Worm (Caenorhabditis elegans) whole organism, L4 larva: Measurements from ENCODE around the gene F20B6.9.

Experiments used
- D1046.2 ChIP-seq: fragments of 200-800 bp; sonication (Bioruptor generic); IDR thresholded peaks from 2 replicates; pipeline ENCODE4 v1.3.6; 2022; ENCODE audit warnings: missing genetic modification characterization, missing compliant biosample characterization
- F44E2.7 ChIP-seq: fragments of 200-800 bp; sonication (Bioruptor generic); IDR thresholded peaks from 2 replicates; pipeline ENCODE4 v2.1.2; 2022; ENCODE audit warnings: missing genetic modification characterization, missing compliant biosample characterization
- F49E8.2 ChIP-seq: sonication (generic microtip); optimal IDR thresholded peaks from 2 replicates; lab custom pipeline; 2016; ENCODE audit warnings: missing compliant biosample characterization, mild to moderate bottlenecking, missing genetic modification characterization, borderline replicate concordance
- T26A8.4 ChIP-seq: fragments of 200-800 bp; sonication (Bioruptor generic); IDR thresholded peaks from 2 replicates; pipeline ENCODE4 v1.3.6; 2022; ENCODE audit warnings: missing genetic modification characterization, missing compliant biosample characterization
- Y75B8A.6 ChIP-seq: fragments of 200-800 bp; sonication (Bioruptor generic); IDR thresholded peaks from 2 replicates; pipeline ENCODE4 v1.3.6; 2022; ENCODE audit warnings: missing genetic modification reagents, missing genetic modification characterization, missing compliant biosample characterization
- ZK546.5 ChIP-seq, 2 experiments: sonication (generic microtip); optimal IDR thresholded peaks; 2 replicates each; lab custom pipeline; 2017; ENCODE audit warnings: missing biosample characterization in 2 of 2, missing genetic modification characterization in 2 of 2
- ama-1 ChIP-seq: fragments of 150-350 bp; optimal IDR thresholded peaks from 2 replicates; lab custom pipeline; 2014; ENCODE audit warnings: inconsistent platforms, mixed read lengths
- ceh-20 ChIP-seq: fragments of 200-800 bp; sonication (Bioruptor generic); IDR thresholded peaks from 2 replicates; pipeline ENCODE4 v1.3.6; 2022; ENCODE audit warnings: missing genetic modification reagents, missing genetic modification characterization, missing compliant biosample characterization
- ceh-28 ChIP-seq: fragments of 150-350 bp; optimal IDR thresholded peaks from 2 replicates; lab custom pipeline; 2014; ENCODE audit warnings: missing biosample characterization, missing genetic modification reagents, missing genetic modification characterization
- ceh-32 ChIP-seq: sonication (generic microtip); optimal IDR thresholded peaks from 2 replicates; lab custom pipeline; 2016; ENCODE audit warnings: mild to moderate bottlenecking, missing genetic modification characterization, missing compliant biosample characterization; ENCODE audit not compliant: poor library complexity
- ceh-44 ChIP-seq: fragments of 200-800 bp; sonication (Bioruptor generic); IDR thresholded peaks from 2 replicates; pipeline ENCODE4 v1.3.6; 2022; ENCODE audit warnings: missing genetic modification reagents, missing genetic modification characterization, missing compliant biosample characterization
- ceh-82 ChIP-seq: sonication (generic microtip); optimal IDR thresholded peaks from 2 replicates; lab custom pipeline; 2017; ENCODE audit warnings: missing biosample characterization, missing genetic modification characterization
- ces-1 ChIP-seq: fragments of 150-350 bp; sonication (generic microtip); optimal IDR thresholded peaks from 4 replicates; lab custom pipeline; 2014; ENCODE audit warnings: missing biosample characterization, missing genetic modification reagents, missing genetic modification characterization
- ctbp-1 ChIP-seq: fragments of 200-800 bp; sonication (Bioruptor generic); IDR thresholded peaks from 2 replicates; pipeline ENCODE4 v1.3.6; 2022; ENCODE audit warnings: missing genetic modification reagents, missing genetic modification characterization, missing compliant biosample characterization
- daf-19 ChIP-seq: fragments of 200-800 bp; sonication (Bioruptor generic); conservative IDR thresholded peaks from 2 replicates; pipeline ENCODE4 v1.3.6; 2022; ENCODE audit warnings: missing genetic modification characterization, missing compliant biosample characterization
- daf-8 ChIP-seq: fragments of 200-800 bp; sonication (Bioruptor generic); IDR thresholded peaks from 2 replicates; pipeline ENCODE4 v1.3.6; 2022; ENCODE audit warnings: missing genetic modification characterization, missing compliant biosample characterization
- dmd-6 ChIP-seq: fragments of 200-800 bp; sonication (Bioruptor generic); IDR thresholded peaks from 2 replicates; pipeline ENCODE4 v1.3.6; 2022; ENCODE audit warnings: missing genetic modification reagents, missing genetic modification characterization, missing compliant biosample characterization
- dmd-8 ChIP-seq: fragments of 200-800 bp; sonication (Bioruptor generic); IDR thresholded peaks from 2 replicates; pipeline ENCODE4 v1.3.6; 2022; ENCODE audit warnings: missing genetic modification characterization, missing compliant biosample characterization
- dmd-9 ChIP-seq: fragments of 200-800 bp; sonication (Bioruptor generic); IDR thresholded peaks from 2 replicates; pipeline ENCODE4 v1.3.6; 2022; ENCODE audit warnings: missing genetic modification reagents, missing genetic modification characterization, missing compliant biosample characterization
- duxl-1 ChIP-seq: sonication (generic microtip); optimal IDR thresholded peaks from 2 replicates; lab custom pipeline; 2016; ENCODE audit warnings: mild to moderate bottlenecking, missing genetic modification characterization, moderate library complexity, missing compliant biosample characterization; ENCODE audit not compliant: poor library complexity
- dve-1 ChIP-seq: sonication (generic microtip); optimal IDR thresholded peaks from 2 replicates; lab custom pipeline; 2017; ENCODE audit warnings: antibody characterized with exemption, mild to moderate bottlenecking, missing genetic modification characterization, missing compliant biosample characterization; ENCODE audit not compliant: insufficient read depth
- fkh-10 ChIP-seq: fragments of 150-350 bp; optimal IDR thresholded peaks from 2 replicates; lab custom pipeline; 2014; ENCODE audit warnings: missing biosample characterization, missing genetic modification reagents, missing genetic modification characterization
- hif-1 ChIP-seq, 2 experiments: sonication (generic microtip); optimal IDR thresholded peaks; 2 replicates each; lab custom pipeline; 2016 to 2017; ENCODE audit warnings: missing compliant biosample characterization in 2 of 2, missing genetic modification characterization in 2 of 2, missing genetic modification reagents in 2 of 2, missing genotype in 2 of 2, mild to moderate bottlenecking in 1 of 2
- hlh-11 ChIP-seq: fragments of 200-800 bp; sonication (Bioruptor generic); optimal IDR thresholded peaks from 2 replicates; lab custom pipeline; 2018; ENCODE audit warnings: mild to moderate bottlenecking, missing genetic modification characterization, missing compliant biosample characterization
- hlh-30 ChIP-seq: sonication (generic microtip); optimal IDR thresholded peaks from 2 replicates; lab custom pipeline; 2017; ENCODE audit warnings: antibody characterized with exemption, mild to moderate bottlenecking, missing genetic modification characterization, missing compliant biosample characterization; ENCODE audit not compliant: insufficient read depth
- lim-7 ChIP-seq: fragments of 200-800 bp; sonication (Bioruptor generic); IDR thresholded peaks from 2 replicates; pipeline ENCODE4 v1.3.6; 2022; ENCODE audit warnings: missing genetic modification characterization, missing compliant biosample characterization
- lsy-2 ChIP-seq, 2 experiments: fragments of 150-350 bp in 1 of 2; sonication (generic microtip) in 1 of 2; optimal IDR thresholded peaks; 2 replicates each; lab custom pipeline; 2014 to 2017; ENCODE audit warnings: missing biosample characterization in 2 of 2, missing genetic modification characterization in 2 of 2
- madf-5 ChIP-seq, 2 experiments: fragments of 200-800 bp; sonication (Bioruptor generic); IDR thresholded peaks; 2 replicates each; pipeline ENCODE4 v1.3.6; 2022; ENCODE audit warnings: missing compliant biosample characterization in 2 of 2, missing genetic modification characterization in 2 of 2
- mdl-1 ChIP-seq, 2 experiments: fragments of 150-350 bp in 1 of 2; sonication (generic microtip) in 1 of 2; optimal IDR thresholded peaks; 2 replicates each; lab custom pipeline; 2014 to 2017; ENCODE audit warnings: missing biosample characterization in 2 of 2, missing genetic modification characterization in 2 of 2
- mdt-29 ChIP-seq: fragments of 200-800 bp; sonication (Bioruptor generic); IDR thresholded peaks from 2 replicates; pipeline ENCODE4 v1.3.6; 2022; ENCODE audit warnings: missing genetic modification reagents, missing genetic modification characterization, missing compliant biosample characterization
- mep-1 ChIP-seq: fragments of 150-350 bp; sonication (generic microtip); optimal IDR thresholded peaks from 3 replicates; lab custom pipeline; 2014; ENCODE audit warnings: missing biosample characterization, missing genetic modification characterization
- mxl-3 ChIP-seq: fragments of 200-800 bp; sonication (Bioruptor generic); optimal IDR thresholded peaks from 2 replicates; lab custom pipeline; 2018; ENCODE audit warnings: mild to moderate bottlenecking, missing genetic modification characterization, missing compliant biosample characterization
- nhr-11 ChIP-seq: fragments of 150-350 bp; optimal IDR thresholded peaks from 2 replicates; lab custom pipeline; 2014; ENCODE audit warnings: missing biosample characterization, missing genetic modification characterization
- nhr-111 ChIP-seq: fragments of 200-800 bp; sonication (Bioruptor generic); optimal IDR thresholded peaks from 2 replicates; lab custom pipeline; 2018; ENCODE audit warnings: mild to moderate bottlenecking, missing genetic modification characterization, missing compliant biosample characterization
- nhr-25 ChIP-seq: sonication (generic microtip); optimal IDR thresholded peaks from 2 replicates; lab custom pipeline; 2017; ENCODE audit warnings: missing genetic modification characterization, mild to moderate bottlenecking, missing compliant biosample characterization, antibody characterized with exemption, moderate library complexity, borderline replicate concordance; ENCODE audit not compliant: insufficient read depth
- nhr-6 ChIP-seq: fragments of 150-350 bp; optimal IDR thresholded peaks from 2 replicates; lab custom pipeline; 2014; ENCODE audit warnings: missing biosample characterization, missing genetic modification characterization
- pha-4 ChIP-seq, 2 experiments: fragments of 150-350 bp in 1 of 2; fragments of 200-800 bp in 1 of 2; sonication (Bioruptor generic) in 1 of 2; IDR thresholded peaks in 1 of 2; optimal IDR thresholded peaks in 1 of 2; 2 replicates each; pipeline versions ENCODE4 v1.3.6 to Lab custom; 2014 to 2022; ENCODE audit warnings: missing genetic modification characterization in 2 of 2, missing genetic modification reagents in 2 of 2, missing biosample characterization in 1 of 2, missing compliant biosample characterization in 1 of 2
- pqm-1 ChIP-seq: sonication (generic microtip); optimal IDR thresholded peaks from 2 replicates; lab custom pipeline; 2017; ENCODE audit warnings: missing biosample characterization, missing genetic modification characterization
- rbr-2 ChIP-seq: sonication (generic microtip); optimal IDR thresholded peaks from 2 replicates; lab custom pipeline; 2016; ENCODE audit warnings: missing genotype, missing genetic modification characterization, missing compliant biosample characterization
- snpc-1.2 ChIP-seq: fragments of 200-800 bp; sonication (Bioruptor generic); IDR thresholded peaks from 2 replicates; pipeline ENCODE4 v1.3.6; 2022; ENCODE audit warnings: missing genetic modification reagents, missing genetic modification characterization, missing compliant biosample characterization
- spr-1 ChIP-seq: sonication (generic microtip); optimal IDR thresholded peaks from 2 replicates; lab custom pipeline; 2016; ENCODE audit warnings: mild to moderate bottlenecking, missing genetic modification characterization, missing compliant biosample characterization
- spr-3 ChIP-seq: fragments of 200-800 bp; sonication (Bioruptor generic); optimal IDR thresholded peaks from 2 replicates; lab custom pipeline; 2018; ENCODE audit warnings: mild to moderate bottlenecking, missing genetic modification characterization, missing compliant biosample characterization
- tag-97 ChIP-seq: fragments of 200-800 bp; sonication (Bioruptor generic); IDR thresholded peaks from 2 replicates; pipeline ENCODE4 v1.3.6; 2022; ENCODE audit warnings: missing genetic modification characterization, missing compliant biosample characterization
- zip-2 ChIP-seq: fragments of 150-350 bp; optimal IDR thresholded peaks from 2 replicates; lab custom pipeline; 2014; ENCODE audit warnings: missing biosample characterization, missing genetic modification characterization

Gene F20B6.9

ce11 chrX:4222779-4223387, 15.6 kb upstream of the F20B6.9 start (continued):
- TF ChIP-seq nhr-25 (tag; lab: Kevin White, UChicago) (peak; percentile 81), mdl-1 (tag; optimal IDR thresholded peaks at IDR 0.05; lab: Kevin White, UChicago) (peak in 1 of 2 experiments; percentile 53), fkh-10 (GFP tag; lab: Kevin White, UChicago) (no peak), snpc-1.2 (GFP tag; lab: Robert Waterston, UW) (no peak), nhr-6 (tag; lab: Kevin White, UChicago) (no peak), hlh-11 (tag; lab: Kevin White, UChicago) (peak; percentile 95), ceh-82 (tag; lab: Kevin White, UChicago) (no peak), hif-1 (tag; optimal IDR thresholded peaks at IDR 0.05; lab: Kevin White, UChicago) (peak; percentile 11 to 43), daf-8 (GFP tag; lab: Robert Waterston, UW) (no peak), duxl-1 (tag; lab: Kevin White, UChicago) (peak; percentile 40), dve-1 (peak; percentile 74), zip-2 (tag; lab: Kevin White, UChicago) (no peak), ama-1 (lab: Kevin White, UChicago) (peak; percentile 96), spr-3 (GFP tag; lab: Kevin White, UChicago) (peak; percentile 76), daf-19 (0 out of 2 replicates have a peak, but pooled peaks have one; percentile 15), mdt-29 (GFP tag; lab: Robert Waterston, UW) (no peak; the same call in 1 of the 2 replicates), lim-7 (GFP tag; lab: Robert Waterston, UW) (0 out of 2 replicates have a peak, but pooled peaks have one; percentile 52), dmd-6 (peak; percentile 71), rbr-2 (tag; lab: Kevin White, UChicago) (peak; percentile 84), ctbp-1 (GFP tag; lab: Robert Waterston, UW) (peak; percentile 86), Y75B8A.6 (GFP tag; lab: Robert Waterston, UW) (no peak), pqm-1 (tag; lab: Kevin White, UChicago) (no peak)
- TF ChIP-seq, all 104 proteins: peak for 50

ce11 chrX:4222200-4222599, 14.9 kb upstream of the F20B6.9 start:
- no peak for TF ChIP-seq mdt-29 (GFP tag; lab: Robert Waterston, UW)
- TF ChIP-seq mep-1 (tag; lab: Kevin White, UChicago): peak; percentile 15
- peak in 1 of 2 experiments; percentile 62 for TF ChIP-seq lsy-2 (tag; optimal IDR thresholded peaks at IDR 0.05; lab: Kevin White, UChicago)
- TF ChIP-seq dmd-9 (GFP tag; lab: Robert Waterston, UW): no peak
- TF ChIP-seq F44E2.7 (GFP tag; lab: Robert Waterston, UW): no peak
- no peak for TF ChIP-seq madf-5 (GFP tag; IDR thresholded peaks at IDR 0.05; lab: Robert Waterston, UW)
- no peak for TF ChIP-seq tag-97 (GFP tag; lab: Robert Waterston, UW)
- peak; percentile 44 for TF ChIP-seq nhr-11 (tag; lab: Kevin White, UChicago)

- peak; percentile 7 for TF ChIP-seq dve-1
- no peak for TF ChIP-seq ceh-28 (tag; lab: Kevin White, UChicago)
- no peak for TF ChIP-seq nhr-25 (tag; lab: Kevin White, UChicago)
- peak; percentile 81 for TF ChIP-seq hlh-30 (tag; lab: Kevin White, UChicago)
- peak; percentile 62; the same call in 1 of the 2 replicates for TF ChIP-seq ceh-20 (GFP tag; lab: Robert Waterston, UW)
- no peak for TF ChIP-seq D1046.2
- TF ChIP-seq zip-2 (tag; lab: Kevin White, UChicago): no peak
- TF ChIP-seq ceh-32 (tag; lab: Kevin White, UChicago): no peak
- TF ChIP-seq dmd-6: peak; percentile 21; the same call in 1 of the 2 replicates
- TF ChIP-seq mep-1 (tag; lab: Kevin White, UChicago): no peak
- TF ChIP-seq ctbp-1 (GFP tag; lab: Robert Waterston, UW): no peak
- TF ChIP-seq mxl-3 (GFP tag; lab: Kevin White, UChicago): no peak
- TF ChIP-seq spr-1 (tag; lab: Kevin White, UChicago): no peak
- no peak for TF ChIP-seq mdl-1 (tag; optimal IDR thresholded peaks at IDR 0.05; lab: Kevin White, UChicago)
- no peak for TF ChIP-seq ceh-44 (GFP tag; lab: Robert Waterston, UW)
- no peak for TF ChIP-seq dmd-9 (GFP tag; lab: Robert Waterston, UW)
- TF ChIP-seq ces-1 (GFP tag; lab: Kevin White, UChicago): no peak
- TF ChIP-seq ZK546.5 (tag; optimal IDR thresholded peaks at IDR 0.05; lab: Kevin White, UChicago): no peak
- TF ChIP-seq F49E8.2 (tag; lab: Kevin White, UChicago): no peak
- TF ChIP-seq dmd-8: no peak
- TF ChIP-seq T26A8.4 (GFP tag; lab: Robert Waterston, UW): no peak
- no peak for TF ChIP-seq nhr-111 (GFP tag; lab: Kevin White, UChicago)
- no peak for TF ChIP-seq pha-4 (GFP tag; IDR thresholded peaks at IDR 0.05; lab: Robert Waterston, UW)
- TF ChIP-seq pha-4 (tag; optimal IDR thresholded peaks at IDR 0.05; lab: Kevin White, UChicago): no peak
Measured at ce11 chrX:4219487-4219886, 12.2 kb upstream of the F20B6.9 start.
